Worm (Caenorhabditis elegans) whole organism, early embryonic: ENCODE results near the gene tmem-258.

Experiments used
- B0310.2 ChIP-seq: sonication (generic microtip); optimal IDR thresholded peaks from 2 replicates; lab custom pipeline; 2016; ENCODE audit warnings: mild to moderate bottlenecking, missing genetic modification characterization, missing compliant biosample characterization
- aly-1 ChIP-seq: sonication (generic microtip); optimal IDR thresholded peaks from 2 replicates; lab custom pipeline; 2016; ENCODE audit warnings: missing genetic modification characterization, missing compliant biosample characterization
- ama-1 ChIP-seq: fragments of 150-350 bp; optimal IDR thresholded peaks from 2 replicates; lab custom pipeline; 2014
- ceh-13 ChIP-seq: fragments of 200-800 bp; sonication (Bioruptor generic); optimal IDR thresholded peaks from 2 replicates; lab custom pipeline; 2018; ENCODE audit warnings: mild to moderate bottlenecking, missing genetic modification characterization, missing compliant biosample characterization
- ceh-36 ChIP-seq: sonication (generic microtip); optimal IDR thresholded peaks from 2 replicates; lab custom pipeline; 2016; ENCODE audit warnings: missing genetic modification characterization, inconsistent platforms, missing compliant biosample characterization
- ets-7 ChIP-seq: sonication (generic microtip); optimal IDR thresholded peaks from 2 replicates; lab custom pipeline; 2016; ENCODE audit warnings: missing genotype, missing genetic modification characterization, missing compliant biosample characterization
- hmg-4 ChIP-seq: fragments of 200-800 bp; sonication (Bioruptor generic); optimal IDR thresholded peaks from 2 replicates; lab custom pipeline; 2018; ENCODE audit warnings: mild to moderate bottlenecking, missing genetic modification characterization, missing compliant biosample characterization
- pes-1 ChIP-seq: fragments of 200-800 bp; sonication (Bioruptor generic); IDR thresholded peaks from 2 replicates; pipeline ENCODE4 v1.3.6; 2022; ENCODE audit warnings: missing genetic modification reagents, missing genetic modification characterization, missing compliant biosample characterization
- tbx-11 ChIP-seq: fragments of 200-800 bp; sonication (Bioruptor generic); IDR thresholded peaks from 2 replicates; pipeline ENCODE4 v1.3.6; 2022; ENCODE audit warnings: missing genetic modification characterization, missing compliant biosample characterization

ce11 chrV:7053100-7053499 lies 9.9 kb upstream of the tmem-258 start, which contains the start of gene txt-17:
- TF ChIP-seq tbx-11 (no peak), ama-1 (lab: Kevin White, UChicago) (no peak), ets-7 (tag; lab: Kevin White, UChicago) (no peak), aly-1 (tag; lab: Kevin White, UChicago) (no peak), ceh-36 (tag; lab: Kevin White, UChicago) (no peak), pes-1 (GFP tag; lab: Robert Waterston, UW) (no peak), hmg-4 (no peak), B0310.2 (tag; lab: Kevin White, UChicago) (no peak), ceh-13 (GFP tag; lab: Kevin White, UChicago) (no peak)
